Worm (Caenorhabditis elegans): ENCODE data around the gene F28F8.7.

Gene F28F8.7

DNA sequence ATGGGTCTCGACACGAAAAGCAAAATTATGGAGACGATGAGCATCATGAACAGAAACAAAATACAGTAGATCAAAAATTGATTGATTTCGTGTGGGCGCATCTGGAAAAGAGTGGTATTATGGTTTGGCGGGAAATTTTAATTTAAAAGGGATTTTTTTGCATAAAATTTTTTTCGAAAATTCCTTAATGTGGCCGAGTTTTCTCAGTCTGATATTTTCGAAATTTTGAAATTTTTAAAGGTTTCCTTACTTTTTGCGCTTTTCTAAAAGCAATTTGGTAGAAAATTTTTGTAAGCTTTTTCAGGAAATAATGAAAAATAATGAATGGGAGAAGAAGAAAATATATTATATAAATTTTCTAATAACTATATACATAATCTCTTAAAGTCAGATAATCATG lies 56.6 kb downstream of the F28F8.7 start, which contains the start of gene F21A3.2:
F21A3.2 (minus strand) TSS at position 101 of the 400 bp plus-strand sequence.
- TF ChIP-seq daf-8 (GFP tag; IDR thresholded peaks at IDR 0.05) (no peak), unc-62 (GFP tag; optimal IDR thresholded peaks at IDR 0.05 in 1 of 2) (peak in 1 of 2 experiments; percentile 26), unc-62 (tag; optimal IDR thresholded peaks at IDR 0.05) (no peak)

DNA sequence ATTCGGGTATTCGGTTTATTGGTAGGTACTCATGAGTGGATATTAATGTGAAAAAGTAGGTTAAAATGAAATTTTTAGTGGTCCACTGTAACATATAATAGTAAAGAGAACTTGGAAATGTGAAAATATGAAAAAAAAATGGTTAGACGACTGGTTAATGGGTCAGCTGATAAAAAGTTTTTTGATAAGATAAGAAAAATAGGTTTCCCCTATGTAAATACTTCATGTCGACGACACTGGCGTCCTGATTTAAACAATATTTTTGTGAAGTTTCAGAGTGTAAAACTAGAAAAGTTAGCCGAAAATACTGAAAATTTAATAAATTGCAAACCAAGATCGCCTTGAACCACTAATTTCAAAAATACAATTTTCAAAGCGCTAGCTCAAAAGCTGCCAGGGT lies 57.3 kb downstream of the F28F8.7 start, which contains the start of gene F21A3.11:
F21A3.11 (minus strand) TSS at position 117 of the 400 bp plus-strand sequence.
- TF ChIP-seq dmd-6 (GFP tag; IDR thresholded peaks at IDR 0.05) = peak; percentile 38; the same call in 1 of the 2 replicates
- TF ChIP-seq Y75B8A.6 (GFP tag; IDR thresholded peaks at IDR 0.05) = no peak
- no peak for TF ChIP-seq mep-1 (tag; optimal IDR thresholded peaks at IDR 0.05)
- TF ChIP-seq php-3 (GFP tag; IDR thresholded peaks at IDR 0.05) = no peak
- no peak for TF ChIP-seq T20F7.1 (GFP tag; optimal IDR thresholded peaks at IDR 0.05)
- no peak for TF ChIP-seq nhr-42 (GFP tag; IDR thresholded peaks at IDR 0.05)
- TF ChIP-seq set-16 (GFP tag; IDR thresholded peaks at IDR 0.05) = no peak
- TF ChIP-seq hlh-30 (tag; optimal IDR thresholded peaks at IDR 0.05; ENCODE audit: insufficient read depth) = peak; percentile 14
- TF ChIP-seq zag-1 (tag; optimal IDR thresholded peaks at IDR 0.05) = no peak
- no peak for TF ChIP-seq ZK546.5 (tag; optimal IDR thresholded peaks at IDR 0.05)
- TF ChIP-seq nhr-25 (tag; optimal IDR thresholded peaks at IDR 0.05; ENCODE audit: borderline replicate concordance, insufficient read depth) = no peak
- peak; percentile 40 for TF ChIP-seq pqm-1 (tag; optimal IDR thresholded peaks at IDR 0.05)
- no peak for TF ChIP-seq snpc-1.2 (GFP tag; IDR thresholded peaks at IDR 0.05)
- peak; percentile 45 for TF ChIP-seq dve-1 (tag; optimal IDR thresholded peaks at IDR 0.05; ENCODE audit: insufficient read depth)
- no peak for TF ChIP-seq daf-16 (GFP tag; optimal IDR thresholded peaks at IDR 0.05)
- peak; percentile 78 for TF ChIP-seq daf-16 (tag; optimal IDR thresholded peaks at IDR 0.05)
- no peak for TF ChIP-seq hif-1 (tag; optimal IDR thresholded peaks at IDR 0.05)
- TF ChIP-seq lin-39 (tag; optimal IDR thresholded peaks at IDR 0.05) = no peak
- TF ChIP-seq lin-13 (GFP tag; optimal IDR thresholded peaks at IDR 0.05) = no peak
- no peak for TF ChIP-seq spr-1 (tag; optimal IDR thresholded peaks at IDR 0.05)
- no peak for TF ChIP-seq zip-2 (tag; optimal IDR thresholded peaks at IDR 0.05)
- TF ChIP-seq ceh-62 (tag; optimal IDR thresholded peaks at IDR 0.05) = no peak
- no peak for TF ChIP-seq unc-62 (GFP tag; optimal IDR thresholded peaks at IDR 0.05 in 1 of 2)
- no peak for TF ChIP-seq unc-62 (tag; optimal IDR thresholded peaks at IDR 0.05)
- TF ChIP-seq T26A8.4 (GFP tag; IDR thresholded peaks at IDR 0.05) = no peak
- no peak for TF ChIP-seq mdt-29 (GFP tag; IDR thresholded peaks at IDR 0.05)
- TF ChIP-seq zfp-3 (GFP tag; conservative IDR thresholded peaks at IDR 0.05) = no peak
- no peak for TF ChIP-seq arid-1 (GFP tag; conservative IDR thresholded peaks at IDR 0.05)
- TF ChIP-seq F26F4.8 (GFP tag; conservative IDR thresholded peaks at IDR 0.05) = no peak
- no peak for TF ChIP-seq lin-1 (GFP tag; IDR thresholded peaks at IDR 0.05)
- no peak for TF ChIP-seq nhr-48 (tag; optimal IDR thresholded peaks at IDR 0.05)
- TF ChIP-seq ceh-32 (tag; optimal IDR thresholded peaks at IDR 0.05; ENCODE audit: poor library complexity) = no peak
- no peak for TF ChIP-seq lin-38 (GFP tag; IDR thresholded peaks at IDR 0.05)
- TF ChIP-seq dmd-8 (GFP tag; IDR thresholded peaks at IDR 0.05) = no peak

DNA sequence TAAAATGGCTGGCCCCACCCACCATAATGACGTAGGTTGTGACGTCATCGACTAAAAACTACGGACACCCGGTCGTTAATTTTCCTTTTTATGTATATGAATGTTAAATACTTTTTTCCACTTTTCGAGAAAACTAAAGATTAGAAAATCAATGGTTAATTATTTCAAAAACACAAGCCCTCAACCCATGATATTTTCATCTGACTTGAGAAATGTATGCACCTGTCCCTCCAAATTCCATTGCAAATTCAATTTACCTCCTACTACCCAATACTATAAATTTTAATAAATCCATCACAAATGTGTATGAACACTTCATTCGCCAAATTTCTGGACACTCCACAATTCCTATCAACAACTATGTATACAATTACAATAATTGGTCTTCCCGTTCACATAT lies 61.3 kb downstream of the F28F8.7 start, which contains the start of gene srh-276:
srh-276 (plus strand) TSS at position 301 of the 400 bp plus-strand sequence.
- peak in 1 of 2 experiments; percentile 8 for TF ChIP-seq unc-62 (GFP tag; optimal IDR thresholded peaks at IDR 0.05 in 1 of 2)
- no peak for TF ChIP-seq unc-62 (tag; optimal IDR thresholded peaks at IDR 0.05)
- no peak for TF ChIP-seq madf-9 (GFP tag; conservative IDR thresholded peaks at IDR 0.05)
